Fruit fly (Drosophila melanogaster): ENCODE data around the gene CG44815.

Gene CG44815

DNA sequence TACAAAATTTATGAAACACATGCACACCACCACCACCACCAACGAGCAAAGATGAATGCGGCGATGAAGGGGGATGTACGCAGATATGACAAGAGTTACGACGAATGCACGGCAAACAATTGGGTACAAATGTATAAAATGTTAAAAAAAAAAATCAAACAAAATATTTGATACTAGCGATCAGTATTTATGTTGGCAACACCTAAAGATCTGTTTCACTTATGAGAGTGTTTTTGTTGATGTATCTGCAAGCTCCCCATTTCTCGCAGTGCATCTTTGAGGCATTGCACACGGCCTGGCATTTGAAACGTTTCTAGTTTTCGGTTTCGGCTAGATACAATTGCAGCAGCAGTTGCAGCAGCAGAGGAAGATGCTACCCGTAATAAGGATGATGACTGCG lies 40.8 kb upstream of the CG44815 start (continued):
- TF ChIP-seq zen (tag; optimal IDR thresholded peaks at IDR 0.05) (peak; percentile 83), chinmo (GFP tag; IDR thresholded peaks at IDR 0.05; ENCODE audit: partially characterized antibody) (no peak), eve (GFP tag; optimal IDR thresholded peaks at IDR 0.05) (peak; percentile 58 to 90), CG12155 (GFP tag; optimal IDR thresholded peaks at IDR 0.05) (peak; percentile 55), gcm (GFP tag; optimal IDR thresholded peaks at IDR 0.05) (peak; percentile 48), fru (optimal IDR thresholded peaks at IDR 0.05) (no peak), pan (optimal IDR thresholded peaks at IDR 0.05) (no peak), pan (GFP tag; optimal IDR thresholded peaks at IDR 0.05 in 1 of 2, IDR thresholded peaks at IDR 0.05 in 1 of 2) (peak in 1 of 2 experiments; percentile 68), Blimp-1 (GFP tag; optimal IDR thresholded peaks at IDR 0.05) (peak; percentile 80), chif (GFP tag; optimal IDR thresholded peaks at IDR 0.05) (peak; percentile 83 to 90), wek (GFP tag; optimal IDR thresholded peaks at IDR 0.05) (peak; percentile 52), Dref (GFP tag; IDR thresholded peaks at IDR 0.05) (no peak), CG17802 (tag; optimal IDR thresholded peaks at IDR 0.05) (peak; percentile 29), CG31441 (GFP tag; IDR thresholded peaks at IDR 0.05) (peak; percentile 83), Ets97D (GFP tag; optimal IDR thresholded peaks at IDR 0.05) (peak; percentile 30), CG1602 (GFP tag; optimal IDR thresholded peaks at IDR 0.05) (peak; percentile 65), pita (GFP tag; optimal IDR thresholded peaks at IDR 0.05) (no peak), CG9437 (GFP tag; optimal IDR thresholded peaks at IDR 0.05) (peak; percentile 50), CG32767 (GFP tag; IDR thresholded peaks at IDR 0.05) (peak; percentile 69), CG15479 (GFP tag; optimal IDR thresholded peaks at IDR 0.05) (no peak), Doc2 (GFP tag; IDR thresholded peaks at IDR 0.05) (no peak), CG8388 (GFP tag; optimal IDR thresholded peaks at IDR 0.05) (peak; percentile 75), CG14050 (GFP tag; IDR thresholded peaks at IDR 0.05) (peak; percentile 27; the same call in 1 of the 3 replicates), peb (GFP tag; IDR thresholded peaks at IDR 0.05) (peak; percentile 72), ase (GFP tag; IDR thresholded peaks at IDR 0.05) (0 out of 3 replicates have a peak, but pooled peaks have one; percentile 27), cas (GFP tag; IDR thresholded peaks at IDR 0.05) (peak; percentile 34; the same call in 1 of the 2 replicates), HLH3B (GFP tag; IDR thresholded peaks at IDR 0.05) (peak; percentile 74), org-1 (GFP tag; optimal IDR thresholded peaks at IDR 0.05) (peak; percentile 60), toy (GFP tag; IDR thresholded peaks at IDR 0.05) (no peak), Stat92E (GFP tag; optimal IDR thresholded peaks at IDR 0.05) (no peak), ab (GFP tag; optimal IDR thresholded peaks at IDR 0.05) (peak; percentile 28), bowl (GFP tag; IDR thresholded peaks at IDR 0.05) (no peak), insv (GFP tag; optimal IDR thresholded peaks at IDR 0.05) (no peak), row (GFP tag; IDR thresholded peaks at IDR 0.05) (peak; percentile 80), Atf6 (GFP tag; IDR thresholded peaks at IDR 0.05) (peak; percentile 39; the same call in 1 of the 2 replicates), PHDP (tag; optimal IDR thresholded peaks at IDR 0.05) (peak; percentile 66), gsb-n (tag; optimal IDR thresholded peaks at IDR 0.05) (peak; percentile 78), btn (GFP tag; optimal IDR thresholded peaks at IDR 0.05) (peak; percentile 67), zf30C (GFP tag; optimal IDR thresholded peaks at IDR 0.05) (peak; percentile 86), sug (tag; optimal IDR thresholded peaks at IDR 0.05) (no peak), CG10565 (GFP tag; optimal IDR thresholded peaks at IDR 0.05) (peak; percentile 50), Opbp (GFP tag; IDR thresholded peaks at IDR 0.05; ENCODE audit: partially characterized antibody) (no peak), CG3726 (GFP tag; IDR thresholded peaks at IDR 0.05) (peak; percentile 74; the same call in 2 of the 3 replicates), esg (GFP tag; conservative IDR thresholded peaks at IDR 0.05) (peak; percentile 54), E2f2 (GFP tag; IDR thresholded peaks at IDR 0.05) (peak; percentile 32; the same call in 1 of the 2 replicates), CG6683 (GFP tag; optimal IDR thresholded peaks at IDR 0.05) (peak; percentile 22), CG12071 (GFP tag; optimal IDR thresholded peaks at IDR 0.05) (peak; percentile 41), ttk (GFP tag; IDR thresholded peaks at IDR 0.05) (peak; percentile 63), CG3838 (GFP tag; optimal IDR thresholded peaks at IDR 0.05) (no peak), Gug (GFP tag; IDR thresholded peaks at IDR 0.05) (peak; percentile 39; the same call in 1 of the 4 replicates), Kr (GFP tag; optimal IDR thresholded peaks at IDR 0.05) (peak; percentile 12)
